Worm (Caenorhabditis elegans) whole organism, early embryonic: Measurements from ENCODE around the gene clec-171.

Source experiments
- F13C5.2 ChIP-seq: sonication (generic microtip); optimal IDR thresholded peaks from 2 replicates; lab custom pipeline; 2017; ENCODE audit warnings: mild to moderate bottlenecking, missing genetic modification characterization, inconsistent platforms, missing compliant biosample characterization
- ets-7 ChIP-seq: sonication (generic microtip); optimal IDR thresholded peaks from 2 replicates; lab custom pipeline; 2016; ENCODE audit warnings: missing genotype, missing genetic modification characterization, missing compliant biosample characterization
- flt-1 ChIP-seq: fragments of 200-800 bp; sonication (Bioruptor generic); IDR thresholded peaks from 2 replicates; pipeline ENCODE4 v1.3.6; 2022; ENCODE audit warnings: missing genetic modification characterization, missing compliant biosample characterization
- hnd-1 ChIP-seq: sonication (generic microtip); optimal IDR thresholded peaks from 2 replicates; lab custom pipeline; 2016; ENCODE audit warnings: missing genetic modification characterization, missing compliant biosample characterization
- scrt-1 ChIP-seq: fragments of 200-800 bp; sonication (Bioruptor generic); IDR thresholded peaks from 2 replicates; pipeline ENCODE4 v1.3.6; 2022; ENCODE audit warnings: missing genetic modification characterization, missing compliant biosample characterization
- tbx-11 ChIP-seq: fragments of 200-800 bp; sonication (Bioruptor generic); IDR thresholded peaks from 2 replicates; pipeline ENCODE4 v1.3.6; 2022; ENCODE audit warnings: missing genetic modification characterization, missing compliant biosample characterization

DNA sequence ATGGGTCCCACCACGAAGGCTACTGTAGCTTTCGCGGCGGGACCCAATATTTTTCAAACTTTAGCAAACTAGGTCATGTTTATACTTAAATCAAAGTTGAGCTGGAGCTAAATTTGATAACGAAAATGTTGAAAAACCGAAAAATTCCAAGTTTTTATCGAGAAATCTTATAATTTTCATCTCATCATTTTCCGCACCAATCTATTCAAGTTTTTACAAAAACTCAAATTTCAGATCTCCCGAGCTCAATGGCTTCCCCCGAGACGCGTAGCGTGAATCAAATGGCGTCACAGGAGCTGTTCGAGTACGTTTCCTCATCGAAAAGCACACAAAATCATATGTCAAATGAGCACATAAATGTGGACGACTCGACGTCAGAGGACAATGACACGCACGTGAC is 29.3 kb downstream of the clec-171 start:
- no peak for TF ChIP-seq ets-7 (tag; lab: Kevin White, UChicago)
- no peak for TF ChIP-seq F13C5.2 (tag; lab: Kevin White, UChicago)
- TF ChIP-seq flt-1 (GFP tag; lab: Robert Waterston, UW) = no peak
- TF ChIP-seq hnd-1 (tag; lab: Kevin White, UChicago) = no peak
- no peak for TF ChIP-seq scrt-1
- TF ChIP-seq tbx-11 = no peak
